Worm (Caenorhabditis elegans) whole organism, L3 larva: ENCODE measurements around the gene B0554.2.

ENCODE experiments used
- R02D3.7 ChIP-seq: fragments of 150-350 bp; optimal IDR thresholded peaks from 2 replicates; lab custom pipeline; 2014; ENCODE audit warnings: missing biosample characterization, missing genetic modification characterization
- ZK546.5 ChIP-seq: sonication (generic microtip); optimal IDR thresholded peaks from 2 replicates; lab custom pipeline; 2017; ENCODE audit warnings: missing biosample characterization, missing genetic modification characterization
- aly-2 ChIP-seq: fragments of 150-350 bp; optimal IDR thresholded peaks from 2 replicates; lab custom pipeline; 2014; ENCODE audit warnings: missing biosample characterization, missing genetic modification characterization
- ceh-16 ChIP-seq: sonication (generic microtip); optimal IDR thresholded peaks from 2 replicates; lab custom pipeline; 2017; ENCODE audit warnings: missing biosample characterization, missing genetic modification characterization
- ceh-82 ChIP-seq: fragments of 150-350 bp; optimal IDR thresholded peaks from 2 replicates; lab custom pipeline; 2014; ENCODE audit warnings: missing biosample characterization, missing genetic modification characterization
- ceh-9 ChIP-seq: sonication (generic microtip); optimal IDR thresholded peaks from 2 replicates; lab custom pipeline; 2018; ENCODE audit warnings: missing biosample characterization, missing genetic modification characterization
- egl-27 ChIP-seq: sonication (generic microtip); optimal IDR thresholded peaks from 4 replicates; lab custom pipeline; 2017; ENCODE audit warnings: missing biosample characterization, missing genetic modification reagents, missing genetic modification characterization
- egl-5 ChIP-seq: fragments of 150-350 bp; optimal IDR thresholded peaks from 2 replicates; lab custom pipeline; 2017; ENCODE audit warnings: missing biosample characterization, missing genetic modification reagents, missing genetic modification characterization, inconsistent platforms
- elt-1 ChIP-seq: fragments of 150-350 bp; optimal IDR thresholded peaks from 2 replicates; lab custom pipeline; 2014; ENCODE audit warnings: missing biosample characterization, missing genetic modification characterization
- elt-2 ChIP-seq: sonication (generic microtip); optimal IDR thresholded peaks from 2 replicates; lab custom pipeline; 2016; ENCODE audit warnings: missing genetic modification reagents, mild to moderate bottlenecking, missing genetic modification characterization, missing compliant biosample characterization
- elt-3 ChIP-seq, 3 experiments: fragments of 150-350 bp in 1 of 3; sonication (generic microtip) in 2 of 3; optimal IDR thresholded peaks; 2 replicates in 2 of 3; 4 replicates in 1 of 3; lab custom pipeline; 2014 to 2017; ENCODE audit warnings: missing biosample characterization in 3 of 3, missing genetic modification characterization in 3 of 3
- eor-1 ChIP-seq, 2 experiments: fragments of 150-350 bp; optimal IDR thresholded peaks; 2 replicates each; lab custom pipeline; 2014 to 2018; ENCODE audit warnings: missing biosample characterization in 2 of 2, missing genetic modification characterization in 2 of 2
- fkh-10 ChIP-seq: sonication (generic microtip); optimal IDR thresholded peaks from 2 replicates; lab custom pipeline; 2017; ENCODE audit warnings: missing biosample characterization, missing genetic modification reagents, missing genetic modification characterization
- fkh-2 ChIP-seq: fragments of 150-350 bp; optimal IDR thresholded peaks from 2 replicates; lab custom pipeline; 2014; ENCODE audit warnings: missing biosample characterization, missing genetic modification reagents, missing genetic modification characterization
- fos-1 ChIP-seq: fragments of 150-350 bp; optimal IDR thresholded peaks from 2 replicates; lab custom pipeline; 2014; ENCODE audit warnings: missing biosample characterization, missing genetic modification characterization
- hmg-11 ChIP-seq: sonication (generic microtip); optimal IDR thresholded peaks from 2 replicates; lab custom pipeline; 2016; ENCODE audit warnings: missing genetic modification characterization, missing compliant biosample characterization
- jun-1 ChIP-seq: fragments of 150-350 bp; optimal IDR thresholded peaks from 2 replicates; lab custom pipeline; 2014; ENCODE audit warnings: missing biosample characterization, missing genetic modification reagents, missing genetic modification characterization
- lin-15B ChIP-seq: fragments of 150-350 bp; optimal IDR thresholded peaks from 2 replicates; lab custom pipeline; 2014; ENCODE audit warnings: missing biosample characterization, missing genetic modification characterization
- lsy-12 ChIP-seq: sonication (generic microtip); optimal IDR thresholded peaks from 2 replicates; lab custom pipeline; 2016; ENCODE audit warnings: mild to moderate bottlenecking, missing genetic modification characterization, missing compliant biosample characterization
- mdl-1 ChIP-seq: fragments of 150-350 bp; optimal IDR thresholded peaks from 2 replicates; lab custom pipeline; 2014; ENCODE audit warnings: missing biosample characterization, missing genetic modification characterization
- mml-1 ChIP-seq: fragments of 150-350 bp; sonication (generic microtip); optimal IDR thresholded peaks from 3 replicates; lab custom pipeline; 2014; ENCODE audit warnings: missing biosample characterization, missing genetic modification characterization
- nfya-1 ChIP-seq: sonication (generic microtip); optimal IDR thresholded peaks from 2 replicates; lab custom pipeline; 2017; ENCODE audit warnings: missing genetic modification characterization, mild to moderate bottlenecking, missing compliant biosample characterization, antibody characterized with exemption, moderate library complexity; ENCODE audit not compliant: insufficient read depth
- nhr-11 ChIP-seq: fragments of 150-350 bp; optimal IDR thresholded peaks from 2 replicates; lab custom pipeline; 2014; ENCODE audit warnings: missing biosample characterization, missing genetic modification characterization
- nhr-12 ChIP-seq: fragments of 150-350 bp; optimal IDR thresholded peaks from 2 replicates; lab custom pipeline; 2014; ENCODE audit warnings: missing biosample characterization, missing genetic modification characterization
- nhr-23 ChIP-seq: fragments of 150-350 bp; optimal IDR thresholded peaks from 2 replicates; lab custom pipeline; 2014; ENCODE audit warnings: missing biosample characterization, missing genetic modification reagents, missing genetic modification characterization
- nhr-237 ChIP-seq: fragments of 150-350 bp; optimal IDR thresholded peaks from 2 replicates; lab custom pipeline; 2014; ENCODE audit warnings: missing biosample characterization, missing genetic modification characterization
- nhr-25 ChIP-seq: sonication (generic microtip); optimal IDR thresholded peaks from 2 replicates; lab custom pipeline; 2017; ENCODE audit warnings: missing biosample characterization, missing genetic modification characterization
- nhr-43 ChIP-seq: sonication (generic microtip); optimal IDR thresholded peaks from 2 replicates; lab custom pipeline; 2016; ENCODE audit warnings: mild to moderate bottlenecking, missing genetic modification characterization, missing compliant biosample characterization; ENCODE audit not compliant: poor library complexity, severe bottlenecking
- nhr-76 ChIP-seq: fragments of 150-350 bp; sonication (generic microtip); optimal IDR thresholded peaks from 5 replicates; lab custom pipeline; 2014; ENCODE audit warnings: missing biosample characterization, missing genetic modification characterization
- nhr-77 ChIP-seq: fragments of 150-350 bp; optimal IDR thresholded peaks from 2 replicates; lab custom pipeline; 2014; ENCODE audit warnings: missing biosample characterization, missing genetic modification characterization
- pqm-1 ChIP-seq: fragments of 150-350 bp; optimal IDR thresholded peaks from 2 replicates; lab custom pipeline; 2017; ENCODE audit warnings: missing biosample characterization, missing genetic modification characterization, inconsistent platforms
- skn-1 ChIP-seq: fragments of 150-350 bp; optimal IDR thresholded peaks from 2 replicates; lab custom pipeline; 2014; ENCODE audit warnings: missing biosample characterization, missing genetic modification characterization
- snpc-4 ChIP-seq: fragments of 150-350 bp; optimal IDR thresholded peaks from 2 replicates; lab custom pipeline; 2014; ENCODE audit warnings: missing biosample characterization, missing genetic modification characterization
- tbx-2 ChIP-seq: sonication (generic microtip); optimal IDR thresholded peaks from 2 replicates; lab custom pipeline; 2016; ENCODE audit warnings: mild to moderate bottlenecking, missing genetic modification characterization, missing compliant biosample characterization
- unc-39 ChIP-seq: sonication (generic microtip); optimal IDR thresholded peaks from 4 replicates; lab custom pipeline; 2017; ENCODE audit warnings: missing biosample characterization, missing genetic modification characterization
- unc-62 ChIP-seq: fragments of 150-350 bp; sonication (generic microtip); optimal IDR thresholded peaks from 4 replicates; lab custom pipeline; 2014; ENCODE audit warnings: missing biosample characterization, missing genetic modification reagents, missing genetic modification characterization
- zag-1 ChIP-seq: fragments of 150-350 bp; optimal IDR thresholded peaks from 2 replicates; lab custom pipeline; 2014; ENCODE audit warnings: missing biosample characterization, missing genetic modification characterization
- ztf-11 ChIP-seq: fragments of 150-350 bp; optimal IDR thresholded peaks from 2 replicates; lab custom pipeline; 2014; ENCODE audit warnings: missing biosample characterization, missing genetic modification characterization
- ztf-4 ChIP-seq: fragments of 150-350 bp; optimal IDR thresholded peaks from 2 replicates; lab custom pipeline; 2014; ENCODE audit warnings: missing biosample characterization, missing genetic modification characterization

The B0554.2 gene

DNA sequence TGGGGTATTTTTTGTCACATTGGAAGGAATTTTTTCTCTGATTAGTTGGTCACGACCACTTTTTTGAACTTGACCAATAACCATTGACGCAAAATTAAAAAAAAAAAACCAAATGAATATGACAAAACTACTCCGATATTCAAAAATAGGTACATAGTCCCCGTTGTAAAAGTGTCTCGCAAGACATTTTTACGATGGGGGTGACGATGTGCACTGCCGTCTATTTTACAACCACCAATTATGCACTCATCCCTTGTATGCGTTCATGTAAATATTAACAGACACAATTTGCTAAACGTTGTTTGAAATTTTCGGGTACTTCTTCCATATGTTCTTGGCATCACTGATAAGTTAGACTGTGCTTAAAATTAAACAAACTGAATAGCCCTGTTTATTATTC lies 34.3 kb upstream of the B0554.2 start, which contains the start of gene scl-27:
scl-27 (plus strand) TSS at position 301 of the 400 bp plus-strand sequence.
- TF ChIP-seq lin-15B (tag; lab: Kevin White, UChicago) (no peak), snpc-4 (tag; lab: Kevin White, UChicago) (no peak), nhr-77 (tag; lab: Kevin White, UChicago) (no peak), unc-39 (tag; lab: Kevin White, UChicago) (no peak), eor-1 (tag; optimal IDR thresholded peaks at IDR 0.05; lab: Kevin White, UChicago) (no peak), nhr-25 (tag; lab: Kevin White, UChicago) (no peak), egl-5 (tag; lab: Kevin White, UChicago) (no peak), ceh-16 (tag; lab: Kevin White, UChicago) (no peak), ztf-11 (tag; lab: Kevin White, UChicago) (no peak), nhr-237 (tag; lab: Kevin White, UChicago) (no peak), zag-1 (tag; lab: Kevin White, UChicago) (no peak)

DNA sequence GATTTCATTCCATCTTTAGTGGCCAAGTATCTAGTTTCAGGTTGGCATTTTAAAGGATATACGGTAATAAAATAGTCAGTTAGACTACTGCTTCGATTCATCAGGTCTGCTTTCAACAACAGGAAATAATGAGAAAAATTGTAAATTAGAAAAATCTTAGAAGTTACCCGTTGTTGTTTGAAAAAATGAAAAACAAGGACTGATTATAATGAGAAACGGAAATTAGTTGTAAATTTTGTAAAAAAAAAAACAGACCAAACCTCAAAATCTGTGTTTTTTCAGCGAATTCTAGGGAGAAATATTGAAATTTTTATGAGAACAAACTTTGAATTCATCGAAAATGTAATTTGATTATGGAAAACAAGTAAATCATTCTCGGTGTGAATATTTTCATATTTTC lies 31.0 kb upstream of the B0554.2 start, which contains the start of gene srh-62:
srh-62 (minus strand) TSS at position 101 of the 400 bp plus-strand sequence.
- no peak for TF ChIP-seq unc-62 (GFP tag; lab: Kevin White, UChicago)

DNA sequence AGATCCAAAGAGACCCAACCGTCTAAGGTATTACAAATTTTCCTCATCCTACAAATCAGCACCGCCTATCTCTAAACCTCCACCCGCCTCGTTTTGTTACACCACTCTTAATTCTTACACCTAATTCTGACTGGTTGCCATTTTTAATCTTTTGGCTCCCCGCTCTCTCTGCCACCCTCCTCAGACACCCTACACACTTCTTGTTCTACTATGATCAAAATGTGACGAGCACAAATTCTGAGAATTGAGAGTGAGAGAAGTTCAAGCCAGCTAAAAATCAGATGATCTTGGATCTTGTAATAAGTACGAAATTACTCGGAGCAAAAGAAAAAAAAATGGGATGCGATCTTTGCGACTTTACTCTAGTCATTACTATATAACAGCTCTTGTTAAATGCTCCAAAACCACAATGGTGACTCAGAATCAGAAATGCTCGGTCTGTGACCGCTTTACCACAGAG lies 29.8 kb upstream of the B0554.2 start, which contains the start of gene nhr-252:
nhr-252 (plus strand) TSS at position 410 of the 460 bp plus-strand sequence.
- TF ChIP-seq ceh-82 (tag; lab: Kevin White, UChicago) (no peak), nfya-1 (tag; lab: Kevin White, UChicago) (no peak), nhr-76 (no peak), nhr-77 (tag; lab: Kevin White, UChicago) (no peak), ceh-16 (tag; lab: Kevin White, UChicago) (no peak), egl-27 (tag; lab: Kevin White, UChicago) (no peak), elt-1 (tag; lab: Kevin White, UChicago) (no peak), ZK546.5 (no peak), fkh-10 (GFP tag; lab: Kevin White, UChicago) (no peak), nhr-23 (no peak), fos-1 (tag; lab: Kevin White, UChicago) (no peak), pqm-1 (tag; lab: Kevin White, UChicago) (no peak), hmg-11 (no peak), fkh-2 (tag; lab: Kevin White, UChicago) (no peak), snpc-4 (tag; lab: Kevin White, UChicago) (no peak), tbx-2 (tag; lab: Kevin White, UChicago) (no peak), mdl-1 (tag; lab: Kevin White, UChicago) (no peak), aly-2 (no peak), ztf-4 (tag; lab: Kevin White, UChicago) (no peak)

DNA sequence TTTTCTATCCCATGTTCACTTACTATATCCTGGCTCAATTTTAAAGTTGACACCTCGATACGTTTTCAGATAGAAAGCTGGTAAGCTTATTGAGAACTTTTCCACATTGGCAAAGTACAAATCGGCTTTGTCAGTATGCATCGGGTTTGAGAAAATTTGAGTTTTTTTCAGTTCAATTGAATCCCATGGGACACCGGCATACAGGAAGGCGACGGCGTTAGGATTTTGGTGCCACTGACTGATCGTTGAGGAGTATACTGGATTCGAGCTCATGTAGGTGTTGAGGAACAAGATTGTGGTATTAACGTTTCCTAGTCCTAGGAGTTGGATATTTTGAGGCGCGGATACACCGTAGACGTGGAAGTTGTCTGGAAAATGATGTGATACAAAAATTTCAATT lies 21.2 kb upstream of the B0554.2 start:
- TF ChIP-seq hmg-11 (no peak), egl-27 (tag; lab: Kevin White, UChicago) (no peak), ztf-4 (tag; lab: Kevin White, UChicago) (no peak), nfya-1 (tag; lab: Kevin White, UChicago) (no peak), nhr-11 (tag; lab: Kevin White, UChicago) (no peak), ceh-16 (tag; lab: Kevin White, UChicago) (no peak), nhr-25 (tag; lab: Kevin White, UChicago) (no peak), aly-2 (no peak), elt-3 (tag; optimal IDR thresholded peaks at IDR 0.05; lab: Kevin White, UChicago) (no peak), skn-1 (no peak), mdl-1 (tag; lab: Kevin White, UChicago) (no peak)

DNA sequence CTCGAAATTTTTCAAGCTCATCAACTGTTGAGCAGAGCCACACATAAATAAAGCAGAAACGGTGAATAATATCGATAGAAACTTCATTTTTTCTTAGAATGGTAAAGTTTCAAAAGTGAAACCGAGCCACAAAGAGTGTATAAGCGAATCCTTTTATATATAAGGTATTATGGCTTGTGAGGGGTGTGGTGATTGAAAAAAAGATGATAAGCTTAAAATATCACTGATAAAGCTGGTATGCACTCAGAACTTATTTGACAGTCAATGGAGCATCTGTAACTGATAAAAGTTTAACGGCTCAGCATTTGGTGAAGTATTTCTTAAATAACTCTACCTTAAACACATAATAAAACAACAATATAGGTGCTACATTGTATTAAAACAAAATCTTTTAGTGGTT lies 19.4 kb upstream of the B0554.2 start, which contains the start of gene dod-19:
dod-19 (minus strand) TSS at position 130 of the 400 bp plus-strand sequence.
- no peak for TF ChIP-seq mml-1 (tag; lab: Kevin White, UChicago)
- no peak for TF ChIP-seq ztf-4 (tag; lab: Kevin White, UChicago)

DNA sequence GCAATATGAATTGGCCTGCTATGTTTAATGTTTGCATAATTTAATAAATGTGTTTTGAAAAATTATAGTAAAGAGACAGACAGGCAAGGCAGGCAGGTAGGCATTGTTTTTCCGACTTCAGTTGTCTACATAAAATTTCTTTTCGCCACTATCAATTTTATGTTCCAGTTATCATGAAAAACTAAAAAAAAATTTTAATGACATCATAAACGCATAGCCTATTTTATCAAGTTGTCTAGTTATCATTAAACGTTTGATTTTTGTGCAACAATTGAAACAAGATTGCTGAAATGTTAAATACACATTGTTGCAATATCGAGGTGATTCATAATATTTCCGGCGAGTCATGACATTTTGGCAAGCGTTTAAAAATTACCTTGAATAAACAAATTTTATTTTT lies 18.9 kb upstream of the B0554.2 start:
- TF ChIP-seq egl-27 (tag; lab: Kevin White, UChicago) (no peak), lsy-12 (tag; lab: Kevin White, UChicago) (no peak), zag-1 (tag; lab: Kevin White, UChicago) (no peak), nhr-76 (no peak), nhr-43 (tag; lab: Kevin White, UChicago) (no peak), ceh-9 (tag; lab: Kevin White, UChicago) (no peak), pqm-1 (tag; lab: Kevin White, UChicago) (peak; percentile 93), nhr-77 (tag; lab: Kevin White, UChicago) (no peak), R02D3.7 (tag; lab: Kevin White, UChicago) (no peak), nfya-1 (tag; lab: Kevin White, UChicago) (no peak), hmg-11 (no peak), jun-1 (tag; lab: Kevin White, UChicago) (no peak), elt-2 (tag; lab: Kevin White, UChicago) (peak; percentile 79), nhr-12 (tag; lab: Kevin White, UChicago) (no peak), ceh-82 (tag; lab: Kevin White, UChicago) (no peak)
